Worm (Caenorhabditis elegans) whole organism, mixed stage, embryonic: ENCODE data around the gene F44E5.5.

Source experiments
- bed-3 ChIP-seq: fragments of 200-800 bp; sonication (Bioruptor generic); optimal IDR thresholded peaks from 3 replicates; lab custom pipeline; 2018; ENCODE audit warnings: mild to moderate bottlenecking, missing genetic modification characterization, moderate library complexity, missing compliant biosample characterization
- blmp-1 ChIP-seq: fragments of 150-350 bp; optimal IDR thresholded peaks from 2 replicates; lab custom pipeline; 2014; ENCODE audit warnings: missing biosample characterization, missing genetic modification characterization
- ceh-39 ChIP-seq: fragments of 150-350 bp; optimal IDR thresholded peaks from 2 replicates; lab custom pipeline; 2014; ENCODE audit warnings: missing biosample characterization, missing genetic modification characterization
- ceh-43 ChIP-seq: fragments of 200-800 bp; sonication (Bioruptor generic); optimal IDR thresholded peaks from 2 replicates; lab custom pipeline; 2018; ENCODE audit warnings: mild to moderate bottlenecking, missing genetic modification characterization, moderate library complexity, missing compliant biosample characterization
- ceh-83 ChIP-seq: fragments of 200-800 bp; sonication (Bioruptor generic); optimal IDR thresholded peaks from 2 replicates; lab custom pipeline; 2018; ENCODE audit warnings: mild to moderate bottlenecking, missing genetic modification characterization, missing compliant biosample characterization
- ces-1 ChIP-seq: fragments of 150-350 bp; optimal IDR thresholded peaks from 2 replicates; lab custom pipeline; 2014; ENCODE audit warnings: missing biosample characterization, missing genetic modification reagents, missing genetic modification characterization
- drap-1 ChIP-seq: fragments of 200-800 bp; sonication (Bioruptor generic); optimal IDR thresholded peaks from 3 replicates; lab custom pipeline; 2018; ENCODE audit warnings: mild to moderate bottlenecking, missing genetic modification characterization, missing compliant biosample characterization
- elt-3 ChIP-seq: fragments of 150-350 bp; optimal IDR thresholded peaks from 2 replicates; lab custom pipeline; 2014; ENCODE audit warnings: missing biosample characterization, missing genetic modification characterization
- flh-1 ChIP-seq: fragments of 200-800 bp; sonication (Bioruptor generic); optimal IDR thresholded peaks from 2 replicates; lab custom pipeline; 2018; ENCODE audit warnings: mild to moderate bottlenecking, missing genetic modification characterization, moderate library complexity, missing compliant biosample characterization
- ham-2 ChIP-seq: fragments of 200-800 bp; sonication (Bioruptor generic); optimal IDR thresholded peaks from 2 replicates; lab custom pipeline; 2018; ENCODE audit warnings: mild to moderate bottlenecking, missing genetic modification characterization, missing compliant biosample characterization
- hlh-1 ChIP-seq: fragments of 150-350 bp; optimal IDR thresholded peaks from 2 replicates; lab custom pipeline; 2014; ENCODE audit warnings: missing biosample characterization, missing genetic modification reagents, missing genetic modification characterization
- lin-13 ChIP-seq: fragments of 150-350 bp; optimal IDR thresholded peaks from 2 replicates; lab custom pipeline; 2014; ENCODE audit warnings: missing biosample characterization, missing genetic modification characterization
- lsy-2 ChIP-seq: fragments of 150-350 bp; optimal IDR thresholded peaks from 2 replicates; lab custom pipeline; 2014; ENCODE audit warnings: missing biosample characterization, missing genetic modification characterization
- mab-5 ChIP-seq: fragments of 150-350 bp; optimal IDR thresholded peaks from 2 replicates; lab custom pipeline; 2014; ENCODE audit warnings: missing biosample characterization, missing genetic modification characterization
- mep-1 ChIP-seq: fragments of 150-350 bp; optimal IDR thresholded peaks from 2 replicates; lab custom pipeline; 2017; ENCODE audit warnings: missing biosample characterization, missing genetic modification reagents, missing genetic modification characterization, inconsistent platforms
- mls-2 ChIP-seq: sonication (generic microtip); optimal IDR thresholded peaks from 2 replicates; lab custom pipeline; 2016; ENCODE audit warnings: mild to moderate bottlenecking, missing genetic modification characterization, moderate library complexity, missing compliant biosample characterization
- nhr-2 ChIP-seq: fragments of 150-350 bp; optimal IDR thresholded peaks from 2 replicates; lab custom pipeline; 2014; ENCODE audit warnings: missing biosample characterization, missing genetic modification characterization
- nhr-237 ChIP-seq: fragments of 150-350 bp; optimal IDR thresholded peaks from 2 replicates; lab custom pipeline; 2014; ENCODE audit warnings: missing biosample characterization, missing genetic modification characterization
- nhr-28 ChIP-seq: fragments of 150-350 bp; optimal IDR thresholded peaks from 2 replicates; lab custom pipeline; 2014; ENCODE audit warnings: missing biosample characterization, missing genetic modification characterization
- nhr-76 ChIP-seq: sonication (generic microtip); optimal IDR thresholded peaks from 2 replicates; lab custom pipeline; 2017; ENCODE audit warnings: missing biosample characterization, missing genetic modification characterization
- pha-4 ChIP-seq: fragments of 150-350 bp; optimal IDR thresholded peaks from 2 replicates; lab custom pipeline; 2018; ENCODE audit warnings: missing biosample characterization, missing genetic modification reagents, missing genetic modification characterization
- sem-2 ChIP-seq: fragments of 200-800 bp; sonication (Bioruptor generic); optimal IDR thresholded peaks from 2 replicates; lab custom pipeline; 2018; ENCODE audit warnings: mild to moderate bottlenecking, missing genetic modification characterization, missing compliant biosample characterization
- snpc-4 ChIP-seq: fragments of 150-350 bp; optimal IDR thresholded peaks from 2 replicates; lab custom pipeline; 2014; ENCODE audit warnings: missing biosample characterization, missing genetic modification characterization
- sptf-1 ChIP-seq: sonication (generic microtip); optimal IDR thresholded peaks from 2 replicates; lab custom pipeline; 2017; ENCODE audit warnings: mild to moderate bottlenecking, missing genetic modification characterization, moderate library complexity, missing compliant biosample characterization
- tbx-8 ChIP-seq: fragments of 200-800 bp; sonication (Bioruptor generic); optimal IDR thresholded peaks from 2 replicates; lab custom pipeline; 2018; ENCODE audit warnings: mild to moderate bottlenecking, missing genetic modification characterization, moderate library complexity, missing compliant biosample characterization
- unc-120 ChIP-seq: sonication (generic microtip); optimal IDR thresholded peaks from 2 replicates; lab custom pipeline; 2017; ENCODE audit warnings: missing genetic modification characterization, missing compliant biosample characterization; ENCODE audit not compliant: poor library complexity, severe bottlenecking
- unc-39 ChIP-seq: fragments of 150-350 bp; optimal IDR thresholded peaks from 2 replicates; lab custom pipeline; 2014; ENCODE audit warnings: missing biosample characterization, missing genetic modification characterization
- unc-62 ChIP-seq: fragments of 150-350 bp; optimal IDR thresholded peaks from 2 replicates; lab custom pipeline; 2014; ENCODE audit warnings: missing biosample characterization, missing genetic modification reagents, missing genetic modification characterization
- zip-8 ChIP-seq: fragments of 150-350 bp; optimal IDR thresholded peaks from 2 replicates; lab custom pipeline; 2014; ENCODE audit warnings: missing biosample characterization, missing genetic modification characterization
- ztf-11 ChIP-seq: fragments of 150-350 bp; optimal IDR thresholded peaks from 2 replicates; lab custom pipeline; 2014; ENCODE audit warnings: missing biosample characterization, missing genetic modification characterization

The F44E5.5 gene

DNA sequence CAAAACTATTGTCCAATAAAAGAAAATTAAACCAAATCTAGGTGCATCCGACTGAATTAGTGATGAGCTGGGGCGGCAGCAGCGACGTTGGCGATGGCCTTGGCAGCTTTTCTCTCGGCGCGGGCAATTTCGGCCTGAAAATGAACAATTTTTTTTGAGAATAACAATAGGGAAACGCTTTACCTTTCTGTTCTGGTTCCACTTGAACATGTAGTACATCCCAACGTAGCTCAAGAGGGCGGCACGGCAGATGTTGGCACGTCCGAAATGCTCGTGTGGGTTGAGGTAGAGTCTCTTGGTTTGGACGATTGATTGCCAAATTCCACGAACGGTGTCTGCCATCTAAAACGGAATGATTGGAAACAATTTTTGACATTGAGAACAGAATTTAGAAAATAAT, 14.8 kb downstream of the F44E5.5 start, which contains the start of gene F44E5.1:
Gene F44E5.1 (minus strand): TSS at position 342 of the 400 bp plus-strand sequence.
- TF ChIP-seq mls-2 (tag; lab: Kevin White, UChicago) = no peak
- TF ChIP-seq snpc-4 = no peak
- TF ChIP-seq nhr-28 = no peak
- no peak for TF ChIP-seq ceh-39
- TF ChIP-seq nhr-2 (tag; lab: Kevin White, UChicago) = no peak
- no peak for TF ChIP-seq tbx-8 (GFP tag; lab: Kevin White, UChicago)
- TF ChIP-seq hlh-1 (tag; lab: Kevin White, UChicago) = no peak
- no peak for TF ChIP-seq blmp-1 (tag; lab: Kevin White, UChicago)
- TF ChIP-seq mab-5 = no peak
- TF ChIP-seq sptf-1 (tag; lab: Kevin White, UChicago) = no peak
- no peak for TF ChIP-seq elt-3
- no peak for TF ChIP-seq ceh-43 (GFP tag; lab: Kevin White, UChicago)
- TF ChIP-seq pha-4 (tag; lab: Kevin White, UChicago) = no peak
- TF ChIP-seq drap-1 (GFP tag; lab: Kevin White, UChicago) = no peak
- TF ChIP-seq lin-13 = no peak
- no peak for TF ChIP-seq nhr-237 (tag; lab: Kevin White, UChicago)
- no peak for TF ChIP-seq ham-2 (GFP tag; lab: Kevin White, UChicago)
- no peak for TF ChIP-seq lsy-2 (tag; lab: Kevin White, UChicago)

DNA sequence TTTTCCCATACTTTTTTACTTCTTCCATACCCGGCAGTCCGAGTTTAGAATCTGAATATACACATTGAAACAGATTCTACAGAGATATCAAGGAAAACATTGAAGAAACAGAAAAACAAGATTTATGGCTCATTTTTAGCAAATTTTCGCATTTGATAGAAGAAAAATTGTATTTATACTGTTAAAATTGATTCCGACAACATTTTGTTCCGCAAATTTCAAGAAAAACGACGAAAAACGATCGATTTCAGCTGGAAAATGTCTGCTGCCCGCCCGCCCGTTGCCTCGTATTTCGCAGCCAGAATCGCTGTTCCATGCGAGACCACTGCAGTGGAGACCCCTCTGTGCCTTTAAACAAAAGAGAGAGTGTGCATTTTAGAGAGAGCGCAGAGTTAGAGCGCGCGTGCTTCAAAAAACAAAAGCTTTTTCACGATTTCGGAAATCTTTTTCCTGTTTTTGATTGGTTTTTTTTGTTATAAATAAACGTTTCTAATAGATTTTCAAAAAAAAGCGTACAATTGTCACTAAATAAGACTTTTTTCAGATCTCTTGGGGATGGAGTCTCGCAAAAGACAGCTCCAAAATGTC, 18.5 kb downstream of the F44E5.5 start, which contains the start of the genes patr-1 and dna-2:
Gene patr-1 (minus strand): TSS at position 51 of the 588 bp plus-strand sequence.
Gene dna-2 (plus strand): TSS at position 538 of the 588 bp plus-strand sequence.
- TF ChIP-seq pha-4 (tag; lab: Kevin White, UChicago) = peak; percentile 11
- TF ChIP-seq lsy-2 (tag; lab: Kevin White, UChicago) = peak; percentile 77
- TF ChIP-seq nhr-76 (tag; lab: Kevin White, UChicago) = no peak
- TF ChIP-seq nhr-237 (tag; lab: Kevin White, UChicago) = peak; percentile 62
- TF ChIP-seq ztf-11 = no peak
- no peak for TF ChIP-seq flh-1 (GFP tag; lab: Kevin White, UChicago)
- TF ChIP-seq elt-3 = no peak
- no peak for TF ChIP-seq sptf-1 (tag; lab: Kevin White, UChicago)
- no peak for TF ChIP-seq lin-13
- no peak for TF ChIP-seq mab-5
- no peak for TF ChIP-seq zip-8
- TF ChIP-seq mep-1 = peak; percentile 77
- TF ChIP-seq ceh-39 = peak; percentile 36
- no peak for TF ChIP-seq unc-62 (GFP tag; lab: Kevin White, UChicago)
- TF ChIP-seq nhr-28 = no peak

DNA sequence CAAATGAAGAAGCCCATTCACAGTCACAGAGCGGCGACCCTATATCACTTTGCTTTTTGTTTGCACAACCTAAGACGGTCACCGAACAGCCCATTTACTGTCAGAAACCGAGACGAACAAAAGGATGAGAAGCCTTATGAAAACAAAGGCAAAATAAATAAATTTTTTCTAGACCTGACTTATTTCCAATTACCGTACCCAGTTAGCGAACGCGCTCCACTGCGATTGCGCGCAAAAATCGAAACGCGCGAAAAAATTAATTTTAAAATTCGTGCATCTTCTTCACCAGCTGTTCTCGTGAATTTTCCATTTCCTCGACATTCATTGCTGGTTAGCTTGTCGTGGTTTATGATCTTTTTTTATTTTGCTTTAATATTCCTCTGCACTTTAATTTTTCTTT, 23.0 kb downstream of the F44E5.5 start, which contains the start of gene F43G6.16:
Gene F43G6.16 (minus strand): TSS at position 141 of the 400 bp plus-strand sequence.
- TF ChIP-seq lsy-2 (tag; lab: Kevin White, UChicago) (peak; percentile 86), elt-3 (no peak)

DNA sequence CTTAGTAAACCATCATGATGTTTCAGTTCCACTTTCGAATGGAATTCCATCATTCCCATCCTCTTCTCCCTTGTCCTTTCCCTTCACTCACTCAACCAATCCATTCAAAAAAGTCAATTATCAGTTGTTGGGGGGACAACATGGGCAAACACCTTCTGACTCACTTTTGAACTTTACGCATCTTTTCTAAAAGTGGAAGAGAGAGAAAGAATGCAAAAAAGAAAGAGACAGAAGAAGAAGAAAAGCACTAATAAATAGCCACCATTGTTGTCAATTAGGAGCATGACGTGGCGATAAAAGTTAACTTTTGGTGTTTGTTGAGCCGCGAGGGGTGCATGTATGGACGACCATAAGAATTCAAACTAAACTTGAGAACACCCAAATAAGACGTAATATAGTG, 28.6 kb downstream of the F44E5.5 start:
- no peak for TF ChIP-seq mep-1
- no peak for TF ChIP-seq sptf-1 (tag; lab: Kevin White, UChicago)
- no peak for TF ChIP-seq unc-120 (tag; lab: Kevin White, UChicago)
- no peak for TF ChIP-seq bed-3 (GFP tag; lab: Kevin White, UChicago)
- TF ChIP-seq elt-3 = no peak
- no peak for TF ChIP-seq drap-1 (GFP tag; lab: Kevin White, UChicago)
- TF ChIP-seq nhr-28 = no peak
- no peak for TF ChIP-seq blmp-1 (tag; lab: Kevin White, UChicago)
- TF ChIP-seq ceh-43 (GFP tag; lab: Kevin White, UChicago) = no peak
- TF ChIP-seq unc-39 (tag; lab: Kevin White, UChicago) = no peak
- TF ChIP-seq nhr-2 (tag; lab: Kevin White, UChicago) = no peak
- no peak for TF ChIP-seq zip-8
- no peak for TF ChIP-seq unc-62 (GFP tag; lab: Kevin White, UChicago)
- TF ChIP-seq ham-2 (GFP tag; lab: Kevin White, UChicago) = no peak
- no peak for TF ChIP-seq mab-5

DNA sequence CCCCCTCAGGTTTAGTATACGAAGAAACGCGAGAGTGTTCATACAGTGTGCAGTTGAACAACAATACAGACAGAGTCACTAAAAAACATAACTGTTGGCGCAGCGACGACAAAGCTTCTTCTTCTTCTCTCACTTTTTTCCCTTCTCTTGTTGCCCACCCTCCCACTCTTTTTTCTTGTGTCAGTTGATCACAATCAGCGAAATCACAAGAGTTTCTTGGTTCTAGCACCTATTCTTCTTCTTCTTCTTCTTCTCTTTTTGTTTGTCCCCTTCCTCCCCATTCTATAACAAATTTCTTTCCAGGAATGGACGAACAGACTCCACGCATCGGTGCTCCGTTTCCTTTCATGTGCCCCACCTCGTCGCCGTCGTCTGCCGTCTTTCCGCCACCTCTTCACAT, 31.0 kb downstream of the F44E5.5 start, which contains the start of gene F43G6.4:
Gene F43G6.4 (plus strand): TSS at position 301 of the 400 bp plus-strand sequence.
- TF ChIP-seq ces-1 (GFP tag; lab: Kevin White, UChicago) (no peak), ceh-43 (GFP tag; lab: Kevin White, UChicago) (no peak), ceh-83 (no peak), sem-2 (GFP tag; lab: Kevin White, UChicago) (no peak), unc-39 (tag; lab: Kevin White, UChicago) (no peak), snpc-4 (no peak), tbx-8 (GFP tag; lab: Kevin White, UChicago) (no peak), ham-2 (GFP tag; lab: Kevin White, UChicago) (no peak), elt-3 (no peak)
